Fruit fly (Drosophila melanogaster): ENCODE data around the gene AdamTS-B.

Gene AdamTS-B

DNA sequence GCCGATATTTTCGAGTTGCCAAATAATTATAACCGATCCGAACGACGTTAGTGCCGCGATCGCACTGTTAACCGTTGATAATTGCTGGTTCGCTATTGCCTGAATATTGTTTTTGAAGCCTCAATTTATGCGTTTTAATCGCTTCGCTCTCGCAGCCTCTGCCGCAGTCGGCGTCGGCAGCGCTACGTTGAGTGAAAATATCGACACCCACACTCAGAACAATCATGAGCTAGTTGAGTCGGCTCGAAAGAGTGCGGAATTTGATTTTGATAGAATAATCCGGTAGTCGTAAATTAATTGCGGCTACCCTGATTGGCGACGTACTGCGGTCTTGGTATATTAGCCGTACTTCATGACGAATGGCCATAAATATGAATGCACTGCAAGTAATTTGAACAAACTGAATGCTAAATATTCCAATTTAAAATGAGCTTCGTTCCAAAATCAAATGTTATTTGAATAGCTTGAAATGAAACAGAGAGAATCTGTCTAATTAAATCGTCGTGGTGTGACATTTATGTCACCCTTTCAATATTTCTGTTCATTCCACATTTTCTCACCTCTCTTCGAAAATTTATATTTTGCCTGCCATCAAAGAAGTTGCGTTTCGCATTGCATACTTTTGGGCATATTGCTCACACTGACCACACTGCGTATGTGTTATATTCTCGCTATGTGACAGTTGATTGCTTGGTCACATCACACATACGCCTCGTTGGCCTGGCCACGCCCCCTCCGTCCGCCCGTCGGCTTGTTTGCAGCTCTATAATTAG is 17.3 kb downstream of the AdamTS-B start (continued):
- TF ChIP-seq CG13296 (GFP tag; optimal IDR thresholded peaks at IDR 0.05) (no peak), usp (GFP tag; optimal IDR thresholded peaks at IDR 0.05) (no peak), Oaz (GFP tag; IDR thresholded peaks at IDR 0.05) (no peak), lbe (GFP tag; optimal IDR thresholded peaks at IDR 0.05) (no peak), pzg (GFP tag; optimal IDR thresholded peaks at IDR 0.05) (no peak), Pdp1 (GFP tag; optimal IDR thresholded peaks at IDR 0.05) (peak in 1 of 2 experiments; percentile 18), MESR4 (GFP tag; optimal IDR thresholded peaks at IDR 0.05) (no peak), CG9817 (tag; optimal IDR thresholded peaks at IDR 0.05) (no peak), CG7372 (GFP tag; IDR thresholded peaks at IDR 0.05) (peak; percentile 98), CG6654 (GFP tag; optimal IDR thresholded peaks at IDR 0.05) (no peak), CG9932 (GFP tag; IDR thresholded peaks at IDR 0.05) (peak; percentile 14; the same call in 1 of the 2 replicates), esg (GFP tag; conservative IDR thresholded peaks at IDR 0.05) (no peak), ap (GFP tag; IDR thresholded peaks at IDR 0.05) (no peak), CG12219 (GFP tag; optimal IDR thresholded peaks at IDR 0.05) (no peak), CG8281 (tag; optimal IDR thresholded peaks at IDR 0.05) (peak; percentile 87), danr (GFP tag; IDR thresholded peaks at IDR 0.05) (no peak), Dek (tag; optimal IDR thresholded peaks at IDR 0.05) (no peak), exex (tag; optimal IDR thresholded peaks at IDR 0.05) (peak; percentile 24), inv (GFP tag; IDR thresholded peaks at IDR 0.05; ENCODE audit: partially characterized antibody) (no peak), E2f1 (GFP tag; IDR thresholded peaks at IDR 0.05) (0 out of 2 replicates have a peak, but pooled peaks have one; percentile 14), stwl (tag; optimal IDR thresholded peaks at IDR 0.05) (no peak), CG32772 (GFP tag; IDR thresholded peaks at IDR 0.05) (no peak), Lpt (GFP tag; optimal IDR thresholded peaks at IDR 0.05) (no peak), crc (GFP tag; optimal IDR thresholded peaks at IDR 0.05) (no peak), CG15514 (GFP tag; optimal IDR thresholded peaks at IDR 0.05) (no peak), CG3163 (GFP tag; optimal IDR thresholded peaks at IDR 0.05) (no peak), CG4820 (GFP tag; optimal IDR thresholded peaks at IDR 0.05) (no peak), ems (GFP tag; optimal IDR thresholded peaks at IDR 0.05) (no peak), scrt (GFP tag; optimal IDR thresholded peaks at IDR 0.05) (no peak), Max (GFP tag; optimal IDR thresholded peaks at IDR 0.05) (no peak), CG13424 (tag; optimal IDR thresholded peaks at IDR 0.05) (no peak), zen2 (GFP tag; IDR thresholded peaks at IDR 0.05; ENCODE audit: partially characterized antibody) (no peak), Meics (GFP tag; optimal IDR thresholded peaks at IDR 0.05) (peak; percentile 4), pros (GFP tag; optimal IDR thresholded peaks at IDR 0.05) (no peak), gem (tag; optimal IDR thresholded peaks at IDR 0.05) (peak; percentile 18), unc-4 (GFP tag; IDR thresholded peaks at IDR 0.05; ENCODE audit: partially characterized antibody) (no peak), toy (GFP tag; IDR thresholded peaks at IDR 0.05) (no peak), sens-2 (GFP tag; IDR thresholded peaks at IDR 0.05) (no peak), Aef1 (GFP tag; IDR thresholded peaks at IDR 0.05) (no peak), Hsf (GFP tag; optimal IDR thresholded peaks at IDR 0.05) (no peak), Dll (GFP tag; IDR thresholded peaks at IDR 0.05; ENCODE audit: partially characterized antibody) (no peak), Gsc (GFP tag; IDR thresholded peaks at IDR 0.05) (no peak), CG11398 (GFP tag; optimal IDR thresholded peaks at IDR 0.05) (no peak), kni (GFP tag; optimal IDR thresholded peaks at IDR 0.05) (no peak), CG12299 (tag; optimal IDR thresholded peaks at IDR 0.05) (no peak), CG17359 (tag; optimal IDR thresholded peaks at IDR 0.05) (no peak), bcd (GFP tag; optimal IDR thresholded peaks at IDR 0.05) (no peak), Nf-YC (tag; optimal IDR thresholded peaks at IDR 0.05) (no peak), CG10147 (GFP tag; optimal IDR thresholded peaks at IDR 0.05) (no peak)
